Fruit fly (Drosophila melanogaster) whole organism, embryonic: ENCODE results near the gene Lamtor4.
A peak's percentile ranks its signal among the peaks of the same experiment; 100 is the strongest.

Experiments
- Adf1 ChIP-seq: fragments of 200-800 bp; sonication (Bioruptor generic); IDR thresholded peaks from 2 replicates; pipeline ENCODE4 v1.3.6; 2022; ENCODE audit warnings: missing biosample characterization, missing genetic modification characterization
- Blimp-1 ChIP-seq: fragments of 200-800 bp; sonication (Bioruptor generic); optimal IDR thresholded peaks from 3 replicates; lab custom pipeline; 2018; ENCODE audit warnings: missing biosample characterization, missing genetic modification characterization, mild to moderate bottlenecking, moderate library complexity, missing genetic modification reagents
- Bteb2 ChIP-seq: fragments of 200-800 bp; sonication (Bioruptor generic); optimal IDR thresholded peaks from 2 replicates; lab custom pipeline; 2016; ENCODE audit warnings: missing biosample characterization, missing genetic modification characterization
- C15 ChIP-seq: fragments of 200-800 bp; sonication (Bioruptor generic); IDR thresholded peaks from 3 replicates; pipeline ENCODE4 v1.3.6; 2022; ENCODE audit warnings: missing biosample characterization, missing genetic modification characterization
- CG10209 ChIP-seq: fragments of 200-800 bp; sonication (Bioruptor generic); optimal IDR thresholded peaks from 3 replicates; lab custom pipeline; 2017; ENCODE audit warnings: missing biosample characterization, mild to moderate bottlenecking, missing genetic modification characterization, missing genetic modification reagents
- CG11456 ChIP-seq: fragments of 200-800 bp; sonication (Bioruptor generic); IDR thresholded peaks from 3 replicates; pipeline ENCODE4 v1.3.6; 2022; ENCODE audit warnings: missing biosample characterization, missing genetic modification characterization
- CG11504 ChIP-seq: fragments of 200-800 bp; sonication (Bioruptor generic); optimal IDR thresholded peaks from 3 replicates; lab custom pipeline; 2019; ENCODE audit warnings: missing biosample characterization, mild to moderate bottlenecking, missing genetic modification characterization, moderate library complexity
- CG11723 ChIP-seq: fragments of 200-800 bp; sonication (Bioruptor generic); optimal IDR thresholded peaks from 2 replicates; lab custom pipeline; 2017; ENCODE audit warnings: missing biosample characterization, mild to moderate bottlenecking, missing genetic modification characterization
- CG12104 ChIP-seq: fragments of 200-800 bp; sonication (Bioruptor generic); optimal IDR thresholded peaks from 3 replicates; lab custom pipeline; 2016; ENCODE audit warnings: missing biosample characterization, missing genetic modification characterization
- CG12155 ChIP-seq: fragments of 200-800 bp; sonication (Bioruptor generic); optimal IDR thresholded peaks from 3 replicates; lab custom pipeline; 2016; ENCODE audit warnings: missing biosample characterization, missing genetic modification characterization
- CG14860 ChIP-seq: fragments of 200-800 bp; sonication (Bioruptor generic); IDR thresholded peaks from 3 replicates; pipeline ENCODE4 v1.3.6; 2022; ENCODE audit warnings: missing biosample characterization, missing genetic modification characterization; ENCODE audit not compliant: partially characterized antibody
- CG1529 ChIP-seq: fragments of 200-800 bp; sonication (Bioruptor generic); optimal IDR thresholded peaks from 3 replicates; lab custom pipeline; 2018; ENCODE audit warnings: missing biosample characterization, missing genetic modification characterization
- CG17802 ChIP-seq: fragments of 200-800 bp; sonication (Bioruptor generic); optimal IDR thresholded peaks from 2 replicates; lab custom pipeline; 2018; ENCODE audit warnings: missing biosample characterization, mild to moderate bottlenecking, missing genetic modification characterization, moderate library complexity
- CG18262 ChIP-seq: fragments of 200-800 bp; optimal IDR thresholded peaks from 3 replicates; lab custom pipeline; 2019; ENCODE audit warnings: missing biosample characterization, mild to moderate bottlenecking, missing genetic modification characterization, moderate library complexity
- CG3163 ChIP-seq: fragments of 200-800 bp; sonication (Bioruptor generic); optimal IDR thresholded peaks from 3 replicates; lab custom pipeline; 2016; ENCODE audit warnings: missing biosample characterization, missing genetic modification characterization
- CG32532 ChIP-seq: fragments of 200-800 bp; sonication (Bioruptor generic); IDR thresholded peaks from 2 replicates; pipeline ENCODE4 v1.3.6; 2022; ENCODE audit warnings: missing biosample characterization, missing genetic modification characterization
- CG33557 ChIP-seq: fragments of 200-800 bp; sonication (Bioruptor generic); optimal IDR thresholded peaks from 2 replicates; lab custom pipeline; 2019; ENCODE audit warnings: missing biosample characterization, mild to moderate bottlenecking, missing genetic modification characterization, moderate library complexity
- CG4820 ChIP-seq: fragments of 200-800 bp; sonication (Bioruptor generic); optimal IDR thresholded peaks from 3 replicates; lab custom pipeline; 2016; ENCODE audit warnings: missing biosample characterization, missing genetic modification characterization
- CG6254 ChIP-seq: fragments of 200-800 bp; sonication (Bioruptor generic); optimal IDR thresholded peaks from 3 replicates; lab custom pipeline; 2017; ENCODE audit warnings: mild to moderate bottlenecking, missing biosample characterization, missing genetic modification reagents, missing genetic modification characterization
- CG6689 ChIP-seq: fragments of 200-800 bp; sonication (Bioruptor generic); IDR thresholded peaks from 2 replicates; pipeline ENCODE4 v1.3.6; 2022; ENCODE audit warnings: missing biosample characterization, missing genetic modification characterization
- CG7786 ChIP-seq: fragments of 200-800 bp; sonication (Bioruptor generic); optimal IDR thresholded peaks from 2 replicates; lab custom pipeline; 2016; ENCODE audit warnings: missing biosample characterization, missing genetic modification characterization
- CG7839 ChIP-seq: fragments of 200-800 bp; sonication (Bioruptor generic); optimal IDR thresholded peaks from 3 replicates; lab custom pipeline; 2018; ENCODE audit warnings: missing biosample characterization, mild to moderate bottlenecking, missing genetic modification characterization, moderate library complexity
- CG7928 ChIP-seq: fragments of 200-800 bp; sonication (Bioruptor generic); optimal IDR thresholded peaks from 2 replicates; lab custom pipeline; 2017; ENCODE audit warnings: missing biosample characterization, mild to moderate bottlenecking, missing genetic modification characterization
- CG8089 ChIP-seq: fragments of 200-800 bp; sonication (Bioruptor generic); optimal IDR thresholded peaks from 3 replicates; lab custom pipeline; 2016; ENCODE audit warnings: missing biosample characterization, missing genetic modification characterization
- CG9437 ChIP-seq: fragments of 200-800 bp; sonication (Bioruptor generic); optimal IDR thresholded peaks from 2 replicates; lab custom pipeline; 2018; ENCODE audit warnings: missing biosample characterization, mild to moderate bottlenecking, missing genetic modification characterization
- Dll ChIP-seq: fragments of 200-800 bp; sonication (Bioruptor generic); IDR thresholded peaks from 4 replicates; pipeline ENCODE4 v1.3.6; 2022; ENCODE audit warnings: missing biosample characterization, missing genetic modification characterization; ENCODE audit not compliant: partially characterized antibody
- E2f1 ChIP-seq: fragments of 200-800 bp; sonication (Bioruptor generic); IDR thresholded peaks from 2 replicates; pipeline ENCODE4 v1.3.6; 2022; ENCODE audit warnings: missing biosample characterization, missing genetic modification characterization
- E2f2 ChIP-seq: fragments of 200-800 bp; sonication (Bioruptor generic); IDR thresholded peaks from 2 replicates; pipeline ENCODE4 v1.3.6; 2022; ENCODE audit warnings: missing biosample characterization, missing genetic modification characterization
- H2.0 ChIP-seq: fragments of 200-800 bp; sonication (Bioruptor generic); IDR thresholded peaks from 2 replicates; pipeline ENCODE4 v1.3.6; 2022; ENCODE audit warnings: missing biosample characterization, missing genetic modification characterization
- Hr3 ChIP-seq: fragments of 200-800 bp; sonication (Bioruptor generic); optimal IDR thresholded peaks from 3 replicates; lab custom pipeline; 2016; ENCODE audit warnings: missing biosample characterization, missing genetic modification characterization
- Max ChIP-seq: fragments of 200-800 bp; sonication (Bioruptor generic); optimal IDR thresholded peaks from 2 replicates; lab custom pipeline; 2016; ENCODE audit warnings: missing biosample characterization, mild to moderate bottlenecking, missing genetic modification characterization
- PHDP ChIP-seq: fragments of 200-800 bp; sonication (Bioruptor generic); optimal IDR thresholded peaks from 3 replicates; lab custom pipeline; 2018; ENCODE audit warnings: missing biosample characterization, mild to moderate bottlenecking, missing genetic modification characterization, moderate library complexity
- Side ChIP-seq: fragments of 200-800 bp; sonication (Bioruptor generic); optimal IDR thresholded peaks from 2 replicates; lab custom pipeline; 2016; ENCODE audit warnings: missing biosample characterization, missing genetic modification characterization
- Trl ChIP-seq, 3 experiments: fragments of >200 bp in 2 of 3; fragments of 200-800 bp in 1 of 3; sonication (Bioruptor generic) in 1 of 3; optimal IDR thresholded peaks; 2 replicates in 1 of 3; 3 replicates in 2 of 3; lab custom pipeline; 2016 to 2017; ENCODE audit warnings: missing biosample characterization in 1 of 3, missing genetic modification characterization in 1 of 3
- YL-1 ChIP-seq: fragments of 200-800 bp; sonication (Bioruptor generic); optimal IDR thresholded peaks from 3 replicates; lab custom pipeline; 2017; ENCODE audit warnings: missing biosample characterization, mild to moderate bottlenecking, missing genetic modification characterization
- bbx ChIP-seq: fragments of 200-800 bp; sonication (Bioruptor generic); IDR thresholded peaks from 2 replicates; pipeline ENCODE4 v1.3.6; 2022; ENCODE audit warnings: missing biosample characterization, missing genetic modification characterization; ENCODE audit not compliant: partially characterized antibody
- dati ChIP-seq: fragments of 200-800 bp; sonication (Bioruptor generic); IDR thresholded peaks from 2 replicates; pipeline ENCODE4 v1.3.6; 2022; ENCODE audit warnings: missing biosample characterization, missing genetic modification characterization
- grn ChIP-seq: fragments of 200-800 bp; sonication (Bioruptor generic); optimal IDR thresholded peaks from 3 replicates; lab custom pipeline; 2017; ENCODE audit warnings: missing biosample characterization, missing genetic modification characterization
- ken ChIP-seq: fragments of 200-800 bp; sonication (Bioruptor generic); IDR thresholded peaks from 3 replicates; pipeline ENCODE4 v1.3.6; 2022; ENCODE audit warnings: missing biosample characterization, missing genetic modification characterization
- mirr ChIP-seq: fragments of 200-800 bp; sonication (Bioruptor generic); optimal IDR thresholded peaks from 3 replicates; lab custom pipeline; 2018; ENCODE audit warnings: missing biosample characterization, mild to moderate bottlenecking, missing genetic modification characterization
- nerfin-1 ChIP-seq: fragments of 200-800 bp; sonication (Bioruptor generic); optimal IDR thresholded peaks from 3 replicates; lab custom pipeline; 2019; ENCODE audit warnings: missing biosample characterization, mild to moderate bottlenecking, missing genetic modification characterization, moderate library complexity
- otp ChIP-seq: fragments of 200-800 bp; sonication (Bioruptor generic); IDR thresholded peaks from 3 replicates; pipeline ENCODE4, ENCODE4 v1.3.6; 2022; ENCODE audit warnings: missing biosample characterization, missing genetic modification characterization
- pho ChIP-seq: fragments of 200-800 bp; sonication (Bioruptor generic); optimal IDR thresholded peaks from 2 replicates; lab custom pipeline; 2016; ENCODE audit warnings: missing biosample characterization, missing genetic modification characterization
- pros ChIP-seq: fragments of 200-800 bp; sonication (Bioruptor generic); optimal IDR thresholded peaks from 3 replicates; lab custom pipeline; 2019; ENCODE audit warnings: missing biosample characterization, mild to moderate bottlenecking, missing genetic modification characterization, moderate library complexity
- sim ChIP-seq: fragments of 200-800 bp; sonication (Bioruptor generic); IDR thresholded peaks from 2 replicates; pipeline ENCODE4 v1.3.6; 2022; ENCODE audit warnings: missing biosample characterization, missing genetic modification characterization
- sisA ChIP-seq: fragments of 200-800 bp; sonication (Bioruptor generic); IDR thresholded peaks from 2 replicates; pipeline ENCODE4 v1.3.6; 2022; ENCODE audit warnings: missing biosample characterization, missing genetic modification characterization
- slbo ChIP-seq: fragments of 200-800 bp; sonication (Bioruptor generic); IDR thresholded peaks from 2 replicates; pipeline ENCODE4 v1.3.6; 2022; ENCODE audit warnings: missing biosample characterization, missing genetic modification characterization
- vnd ChIP-seq: fragments of 200-800 bp; sonication (Bioruptor generic); IDR thresholded peaks from 3 replicates; pipeline ENCODE4 v1.3.6; 2022; ENCODE audit warnings: missing biosample characterization, missing genetic modification characterization; ENCODE audit not compliant: partially characterized antibody
- zen2 ChIP-seq: fragments of 200-800 bp; sonication (Bioruptor generic); IDR thresholded peaks from 3 replicates; pipeline ENCODE4 v1.3.6; 2022; ENCODE audit warnings: missing biosample characterization, missing genetic modification characterization; ENCODE audit not compliant: partially characterized antibody

Lamtor4 gene

dm6 chr3L:3940075-3940819, 43.5 kb downstream of the Lamtor4 start, which contains the start of gene CG12766 (continued):
- no peak for TF ChIP-seq CG33557
- no peak for TF ChIP-seq Bteb2
- no peak for TF ChIP-seq CG4820 (GFP tag; lab: Kevin White, UChicago)
- peak; percentile 22 for TF ChIP-seq PHDP (tag; lab: Kevin White, UChicago)
- no peak for TF ChIP-seq CG11456 (GFP tag; lab: Robert Waterston, UW)
- TF ChIP-seq Dll, result peak; percentile 61; the same call in 3 of the 4 replicates
- TF ChIP-seq CG7839 (tag; lab: Kevin White, UChicago), result peak; percentile 30
- no peak for TF ChIP-seq Trl (optimal IDR thresholded peaks at IDR 0.05; lab: Kevin White, UChicago)
- no peak for TF ChIP-seq Trl (GFP tag; optimal IDR thresholded peaks at IDR 0.05; lab: Kevin White, UChicago)
- no peak for TF ChIP-seq sisA (GFP tag; lab: Robert Waterston, UW)
- peak; percentile 42; the same call in 1 of the 2 replicates for TF ChIP-seq CG32532 (GFP tag; lab: Robert Waterston, UW)
- no peak for TF ChIP-seq pros (GFP tag; lab: Kevin White, UChicago)
- no peak for TF ChIP-seq E2f1
- TF ChIP-seq Adf1 (GFP tag; lab: Robert Waterston, UW), result no peak
- no peak for TF ChIP-seq CG7928 (GFP tag; lab: Kevin White, UChicago)
- no peak for TF ChIP-seq dati (GFP tag; lab: Robert Waterston, UW)
- peak; percentile 33; the same call in 1 of the 3 replicates for TF ChIP-seq vnd (GFP tag; lab: Robert Waterston, UW)
- TF ChIP-seq CG11504, result no peak
- TF ChIP-seq otp (GFP tag; lab: Robert Waterston, UW), result no peak
- no peak for TF ChIP-seq CG3163 (GFP tag; lab: Kevin White, UChicago)
- TF ChIP-seq Max (GFP tag; lab: Kevin White, UChicago), result no peak
- no peak for TF ChIP-seq CG6254 (GFP tag; lab: Kevin White, UChicago)
- no peak for TF ChIP-seq Blimp-1 (GFP tag; lab: Kevin White, UChicago)
- TF ChIP-seq CG1529 (GFP tag; lab: Kevin White, UChicago), result no peak
- no peak for TF ChIP-seq CG9437 (GFP tag; lab: Kevin White, UChicago)
- no peak for TF ChIP-seq sim (GFP tag; lab: Robert Waterston, UW)
- TF ChIP-seq mirr (GFP tag; lab: Kevin White, UChicago), result no peak
- TF ChIP-seq CG11723 (GFP tag; lab: Kevin White, UChicago), result no peak
- TF ChIP-seq bbx (GFP tag; lab: Robert Waterston, UW), result peak; percentile 70
- TF ChIP-seq slbo (GFP tag; lab: Robert Waterston, UW), result peak; percentile 29; the same call in 1 of the 2 replicates
- TF ChIP-seq CG18262 (tag; lab: Kevin White, UChicago), result no peak
- TF ChIP-seq YL-1, result no peak
- TF ChIP-seq E2f2 (GFP tag; lab: Robert Waterston, UW), result peak; percentile 76
- TF ChIP-seq Hr3 (GFP tag; lab: Kevin White, UChicago), result no peak
- no peak for TF ChIP-seq Side (GFP tag; lab: Kevin White, UChicago)
- TF ChIP-seq pho, result no peak
- TF ChIP-seq CG10209, result no peak
- no peak for TF ChIP-seq CG7786 (GFP tag; lab: Kevin White, UChicago)
- no peak for TF ChIP-seq grn (GFP tag; lab: Kevin White, UChicago)
- TF ChIP-seq ken (GFP tag; lab: Robert Waterston, UW), result no peak
- no peak for TF ChIP-seq CG17802 (tag; lab: Kevin White, UChicago)
- 0 out of 2 replicates have a peak, but pooled peaks have one; percentile 13 for TF ChIP-seq H2.0 (GFP tag; lab: Robert Waterston, UW)
- TF ChIP-seq nerfin-1 (tag; lab: Kevin White, UChicago), result no peak
- no peak for TF ChIP-seq CG8089 (GFP tag; lab: Kevin White, UChicago)
- TF ChIP-seq CG12155, result no peak
- no peak for TF ChIP-seq CG6689
- TF ChIP-seq CG12104, result no peak
- 0 out of 3 replicates have a peak, but pooled peaks have one; percentile 35 for TF ChIP-seq CG14860 (GFP tag; lab: Robert Waterston, UW)
- 0 out of 3 replicates have a peak, but pooled peaks have one; percentile 47 for TF ChIP-seq zen2 (GFP tag; lab: Robert Waterston, UW)
- no peak for TF ChIP-seq C15 (GFP tag; lab: Robert Waterston, UW)
